Worm (Caenorhabditis elegans) whole organism, L2 larva: Measurements from ENCODE around the gene flp-9.

Experiments used
- F13H6.1 ChIP-seq: sonication (generic microtip); optimal IDR thresholded peaks from 2 replicates; lab custom pipeline; 2016; ENCODE audit warnings: missing genetic modification characterization, missing compliant biosample characterization
- R02D3.7 ChIP-seq: fragments of 150-350 bp; optimal IDR thresholded peaks from 2 replicates; lab custom pipeline; 2014; ENCODE audit warnings: missing biosample characterization, missing genetic modification characterization
- Y55F3AM.14 ChIP-seq: fragments of 200-800 bp; sonication (Bioruptor generic); optimal IDR thresholded peaks from 2 replicates; lab custom pipeline; 2018; ENCODE audit warnings: mild to moderate bottlenecking, missing genetic modification characterization, missing compliant biosample characterization
- ZK546.5 ChIP-seq: sonication (generic microtip); optimal IDR thresholded peaks from 2 replicates; lab custom pipeline; 2017; ENCODE audit warnings: missing biosample characterization, missing genetic modification characterization
- alr-1 ChIP-seq: fragments of 150-350 bp; optimal IDR thresholded peaks from 2 replicates; lab custom pipeline; 2014; ENCODE audit warnings: missing biosample characterization, missing genetic modification characterization
- ama-1 ChIP-seq: fragments of 150-350 bp; optimal IDR thresholded peaks from 2 replicates; lab custom pipeline; 2018; ENCODE audit warnings: inconsistent platforms
- blmp-1 ChIP-seq: sonication (generic microtip); optimal IDR thresholded peaks from 2 replicates; lab custom pipeline; 2017; ENCODE audit warnings: missing genetic modification characterization, mild to moderate bottlenecking, missing compliant biosample characterization, antibody characterized with exemption, moderate library complexity; ENCODE audit not compliant: insufficient read depth
- ceh-16 ChIP-seq: fragments of 150-350 bp; optimal IDR thresholded peaks from 2 replicates; lab custom pipeline; 2014; ENCODE audit warnings: missing biosample characterization, missing genetic modification characterization
- ceh-82 ChIP-seq: fragments of 150-350 bp; optimal IDR thresholded peaks from 2 replicates; lab custom pipeline; 2014; ENCODE audit warnings: missing biosample characterization, missing genetic modification characterization
- crh-2 ChIP-seq: sonication (generic microtip); optimal IDR thresholded peaks from 2 replicates; lab custom pipeline; 2017; ENCODE audit warnings: missing biosample characterization, missing genetic modification characterization
- egl-27 ChIP-seq: sonication (generic microtip); optimal IDR thresholded peaks from 3 replicates; lab custom pipeline; 2017; ENCODE audit warnings: missing biosample characterization, missing genetic modification reagents, missing genetic modification characterization
- elt-1 ChIP-seq: fragments of 150-350 bp; optimal IDR thresholded peaks from 2 replicates; lab custom pipeline; 2014; ENCODE audit warnings: missing biosample characterization, missing genetic modification characterization
- fos-1 ChIP-seq: fragments of 150-350 bp; optimal IDR thresholded peaks from 2 replicates; lab custom pipeline; 2014; ENCODE audit warnings: missing biosample characterization, missing genetic modification characterization
- lin-13 ChIP-seq: fragments of 150-350 bp; optimal IDR thresholded peaks from 2 replicates; lab custom pipeline; 2014; ENCODE audit warnings: missing biosample characterization, missing genetic modification reagents, missing genetic modification characterization
- lin-39 ChIP-seq: fragments of 150-350 bp; optimal IDR thresholded peaks from 2 replicates; lab custom pipeline; 2014; ENCODE audit warnings: missing biosample characterization, missing genetic modification reagents, missing genetic modification characterization
- lsy-2 ChIP-seq, 2 experiments: fragments of 150-350 bp in 1 of 2; sonication (generic microtip) in 1 of 2; optimal IDR thresholded peaks; 2 replicates each; lab custom pipeline; 2014 to 2017; ENCODE audit warnings: missing biosample characterization in 2 of 2, missing genetic modification characterization in 2 of 2
- mbf-1 ChIP-seq: sonication (generic microtip); optimal IDR thresholded peaks from 2 replicates; lab custom pipeline; 2017; ENCODE audit warnings: missing biosample characterization, missing genetic modification characterization
- mdl-1 ChIP-seq, 2 experiments: fragments of 150-350 bp in 1 of 2; sonication (generic microtip) in 1 of 2; optimal IDR thresholded peaks; 2 replicates each; lab custom pipeline; 2017; ENCODE audit warnings: missing biosample characterization in 2 of 2, missing genetic modification characterization in 2 of 2
- nhr-10 ChIP-seq: sonication (generic microtip); optimal IDR thresholded peaks from 2 replicates; lab custom pipeline; 2017; ENCODE audit warnings: missing biosample characterization, missing genetic modification characterization
- nhr-11 ChIP-seq: fragments of 150-350 bp; optimal IDR thresholded peaks from 2 replicates; lab custom pipeline; 2014; ENCODE audit warnings: missing biosample characterization, missing genetic modification characterization
- nhr-129 ChIP-seq: fragments of 150-350 bp; optimal IDR thresholded peaks from 2 replicates; lab custom pipeline; 2014; ENCODE audit warnings: missing biosample characterization, missing genetic modification characterization
- nhr-21 ChIP-seq: fragments of 150-350 bp; optimal IDR thresholded peaks from 2 replicates; lab custom pipeline; 2014; ENCODE audit warnings: missing biosample characterization, missing genetic modification characterization
- nhr-23 ChIP-seq: fragments of 150-350 bp; optimal IDR thresholded peaks from 2 replicates; lab custom pipeline; 2014; ENCODE audit warnings: missing biosample characterization, missing genetic modification reagents, missing genetic modification characterization
- nhr-237 ChIP-seq: fragments of 150-350 bp; optimal IDR thresholded peaks from 2 replicates; lab custom pipeline; 2014; ENCODE audit warnings: missing biosample characterization, missing genetic modification characterization
- nhr-25 ChIP-seq: fragments of 150-350 bp; sonication (generic microtip); optimal IDR thresholded peaks from 3 replicates; lab custom pipeline; 2014; ENCODE audit warnings: missing biosample characterization, missing genetic modification characterization
- nhr-6 ChIP-seq: fragments of 150-350 bp; optimal IDR thresholded peaks from 2 replicates; lab custom pipeline; 2014; ENCODE audit warnings: missing biosample characterization, missing genetic modification characterization
- peb-1 ChIP-seq: fragments of 150-350 bp; optimal IDR thresholded peaks from 2 replicates; lab custom pipeline; 2014; ENCODE audit warnings: missing biosample characterization, missing genetic modification characterization
- sem-4 ChIP-seq: fragments of 150-350 bp; optimal IDR thresholded peaks from 2 replicates; lab custom pipeline; 2014; ENCODE audit warnings: missing biosample characterization, missing genetic modification reagents, missing genetic modification characterization
- skn-1 ChIP-seq: sonication (generic microtip); optimal IDR thresholded peaks from 2 replicates; lab custom pipeline; 2017; ENCODE audit warnings: missing biosample characterization, missing genetic modification characterization
- sma-3 ChIP-seq: sonication (generic microtip); optimal IDR thresholded peaks from 2 replicates; lab custom pipeline; 2016; ENCODE audit warnings: missing genetic modification reagents, missing genetic modification characterization, missing compliant biosample characterization
- snpc-4 ChIP-seq: fragments of 150-350 bp; optimal IDR thresholded peaks from 2 replicates; lab custom pipeline; 2014; ENCODE audit warnings: missing biosample characterization, missing genetic modification characterization
- unc-55 ChIP-seq: fragments of 150-350 bp; sonication (generic microtip); optimal IDR thresholded peaks from 3 replicates; lab custom pipeline; 2014; ENCODE audit warnings: missing biosample characterization, missing genetic modification reagents, missing genetic modification characterization
- unc-62 ChIP-seq: fragments of 150-350 bp; optimal IDR thresholded peaks from 2 replicates; lab custom pipeline; 2014; ENCODE audit warnings: missing biosample characterization, missing genetic modification reagents, missing genetic modification characterization
- zag-1 ChIP-seq: fragments of 150-350 bp; optimal IDR thresholded peaks from 2 replicates; lab custom pipeline; 2014; ENCODE audit warnings: missing biosample characterization, missing genetic modification characterization
- ztf-11 ChIP-seq: sonication (generic microtip); optimal IDR thresholded peaks from 2 replicates; lab custom pipeline; 2017; ENCODE audit warnings: missing biosample characterization, missing genetic modification characterization
- ztf-4 ChIP-seq: fragments of 150-350 bp; optimal IDR thresholded peaks from 2 replicates; lab custom pipeline; 2014; ENCODE audit warnings: missing biosample characterization, missing genetic modification characterization

Gene flp-9

ce11 chrIV:12765067-12765466 lies 7.7 kb upstream of the flp-9 start, which contains the start of gene ZK897.10:
ZK897.10 (plus strand) TSS chrIV:12765351.
- no peak for TF ChIP-seq sma-3 (GFP tag; lab: Kevin White, UChicago)
- TF ChIP-seq fos-1, result peak; percentile 34

- no peak for TF ChIP-seq nhr-21 (tag; lab: Kevin White, UChicago)
- no peak for TF ChIP-seq elt-1 (tag; lab: Kevin White, UChicago)
- no peak for TF ChIP-seq alr-1 (tag; lab: Kevin White, UChicago)
- no peak for TF ChIP-seq snpc-4 (tag; lab: Kevin White, UChicago)
- TF ChIP-seq nhr-129 (tag; lab: Kevin White, UChicago), result no peak
- TF ChIP-seq mbf-1 (tag; lab: Kevin White, UChicago), result no peak
- no peak for TF ChIP-seq nhr-11 (tag; lab: Kevin White, UChicago)
- TF ChIP-seq sem-4 (tag; lab: Kevin White, UChicago), result no peak
- TF ChIP-seq nhr-25 (tag; lab: Kevin White, UChicago), result no peak
- TF ChIP-seq nhr-6, result no peak
- no peak for TF ChIP-seq fos-1
- TF ChIP-seq F13H6.1 (tag; lab: Kevin White, UChicago), result no peak
- TF ChIP-seq ama-1 (lab: Kevin White, UChicago), result no peak
- no peak for TF ChIP-seq peb-1 (tag; lab: Kevin White, UChicago)
- TF ChIP-seq ZK546.5 (tag; lab: Kevin White, UChicago), result no peak
- no peak for TF ChIP-seq unc-55 (GFP tag; lab: Kevin White, UChicago)
- no peak for TF ChIP-seq sma-3 (GFP tag; lab: Kevin White, UChicago)
- TF ChIP-seq Y55F3AM.14 (GFP tag; lab: Kevin White, UChicago), result no peak
- no peak for TF ChIP-seq egl-27
- no peak for TF ChIP-seq ztf-4 (tag; lab: Kevin White, UChicago)
Observed at ce11 chrIV:12762782-12763181, 5.4 kb upstream of the flp-9 start.

- no peak for TF ChIP-seq lin-13
- no peak for TF ChIP-seq lsy-2 (tag; optimal IDR thresholded peaks at IDR 0.05; lab: Kevin White, UChicago)
Observed at ce11 chrIV:12755641-12756040, 1.7 kb downstream of the flp-9 start.

- TF ChIP-seq sem-4 (tag; lab: Kevin White, UChicago) (no peak), zag-1 (tag; lab: Kevin White, UChicago) (no peak), blmp-1 (tag; lab: Kevin White, UChicago) (no peak), peb-1 (tag; lab: Kevin White, UChicago) (no peak), ceh-16 (tag; lab: Kevin White, UChicago) (no peak), alr-1 (tag; lab: Kevin White, UChicago) (no peak), mdl-1 (tag; optimal IDR thresholded peaks at IDR 0.05; lab: Kevin White, UChicago) (no peak), ceh-82 (tag; lab: Kevin White, UChicago) (no peak), ztf-4 (tag; lab: Kevin White, UChicago) (no peak), ZK546.5 (tag; lab: Kevin White, UChicago) (no peak), fos-1 (no peak), nhr-23 (tag; lab: Kevin White, UChicago) (no peak), nhr-10 (tag; lab: Kevin White, UChicago) (no peak), skn-1 (tag; lab: Kevin White, UChicago) (no peak), ztf-11 (tag; lab: Kevin White, UChicago) (no peak), unc-55 (GFP tag; lab: Kevin White, UChicago) (no peak), unc-62 (GFP tag; lab: Kevin White, UChicago) (no peak), nhr-237 (no peak), lin-13 (no peak)
Observed at ce11 chrIV:12754170-12754569, 3.2 kb downstream of the flp-9 start.

DNA sequence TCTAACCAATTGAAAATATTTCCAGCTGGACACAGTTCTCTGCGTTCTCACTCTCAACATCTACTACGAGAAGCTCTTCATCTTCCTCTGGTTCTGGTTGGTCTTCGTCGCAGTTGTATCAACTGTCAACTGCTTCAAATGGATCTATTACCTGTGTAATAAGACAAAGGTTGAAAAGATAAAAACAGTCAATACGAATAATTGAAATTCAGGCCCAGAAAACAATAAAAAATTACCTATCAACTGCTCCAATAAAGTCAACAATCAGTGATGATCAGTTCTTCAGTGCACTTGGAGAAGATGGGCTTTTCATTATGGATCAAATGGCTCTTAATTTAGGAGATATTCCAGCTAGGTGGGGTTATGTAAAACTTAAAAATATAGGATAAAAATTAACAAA lies 8.6 kb downstream of the flp-9 start:
- TF ChIP-seq lin-39, result no peak
- TF ChIP-seq unc-55 (GFP tag; lab: Kevin White, UChicago), result no peak
- no peak for TF ChIP-seq nhr-10 (tag; lab: Kevin White, UChicago)
- no peak for TF ChIP-seq nhr-23 (tag; lab: Kevin White, UChicago)
- no peak for TF ChIP-seq R02D3.7 (tag; lab: Kevin White, UChicago)
- TF ChIP-seq mbf-1 (tag; lab: Kevin White, UChicago), result no peak
- no peak for TF ChIP-seq nhr-129 (tag; lab: Kevin White, UChicago)
- no peak for TF ChIP-seq snpc-4 (tag; lab: Kevin White, UChicago)
- no peak for TF ChIP-seq crh-2 (tag; lab: Kevin White, UChicago)
- no peak for TF ChIP-seq lsy-2 (tag; optimal IDR thresholded peaks at IDR 0.05; lab: Kevin White, UChicago)
- TF ChIP-seq, all 48 proteins: peak for 0
